Worm (Caenorhabditis elegans): ENCODE data around the gene folt-2.

ce11 chrV:2869503-2869902 lies 5.9 kb downstream of the folt-2 start, which contains the start of gene srh-241:
- TF ChIP-seq nhr-10 (tag; optimal IDR thresholded peaks at IDR 0.05) (no peak), nhr-237 (tag; optimal IDR thresholded peaks at IDR 0.05) (no peak), nhr-21 (tag; optimal IDR thresholded peaks at IDR 0.05) (no peak), blmp-1 (tag; optimal IDR thresholded peaks at IDR 0.05; ENCODE audit: insufficient read depth) (no peak), ceh-82 (tag; optimal IDR thresholded peaks at IDR 0.05) (no peak), nhr-25 (tag; optimal IDR thresholded peaks at IDR 0.05) (no peak), lin-39 (tag; optimal IDR thresholded peaks at IDR 0.05) (no peak), unc-62 (GFP tag; optimal IDR thresholded peaks at IDR 0.05) (no peak), snpc-4 (tag; optimal IDR thresholded peaks at IDR 0.05) (no peak), zag-1 (tag; optimal IDR thresholded peaks at IDR 0.05) (no peak), ztf-11 (tag; optimal IDR thresholded peaks at IDR 0.05) (no peak), lin-11 (tag; optimal IDR thresholded peaks at IDR 0.05) (no peak), nhr-12 (tag; optimal IDR thresholded peaks at IDR 0.05) (no peak), nhr-77 (tag; optimal IDR thresholded peaks at IDR 0.05) (no peak)

Measured in whole organism, L2 larva.